Worm (Caenorhabditis elegans) whole organism, L4/young adult: ENCODE data around the gene tmem-24.

Experiments
- dao-5 ChIP-seq: sonication (generic microtip); optimal IDR thresholded peaks from 2 replicates; lab custom pipeline; 2016; ENCODE audit warnings: missing genotype, missing genetic modification characterization, moderate library complexity, missing compliant biosample characterization
- him-1 ChIP-seq: sonication (generic microtip); optimal IDR thresholded peaks from 2 replicates; lab custom pipeline; 2016; ENCODE audit warnings: missing genotype, missing genetic modification reagents, missing genetic modification characterization, missing compliant biosample characterization

DNA sequence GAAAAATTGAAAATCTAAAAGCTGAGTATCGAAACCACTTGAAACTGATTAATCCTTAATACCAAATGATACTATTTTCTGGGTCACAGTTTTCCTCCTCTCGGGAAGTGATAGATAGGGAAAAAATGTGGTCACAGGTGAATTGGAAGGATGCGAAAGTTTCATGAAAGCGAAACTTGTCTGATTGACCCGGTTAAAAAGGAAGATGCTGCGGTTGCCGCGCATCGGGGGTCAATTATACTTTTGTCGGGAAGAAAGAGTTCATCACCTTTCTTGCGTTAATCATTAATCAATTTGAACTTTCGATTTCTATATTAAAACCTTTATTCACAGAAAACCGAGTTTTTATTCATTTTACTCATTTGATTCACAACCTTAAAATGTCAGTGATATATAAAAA, 47.7 kb downstream of the tmem-24 start:
- TF ChIP-seq dao-5 (tag; lab: Kevin White, UChicago) = no peak
- TF ChIP-seq him-1 = no peak
